Worm (Caenorhabditis elegans) whole organism, L3 larva: ENCODE data around the gene par-2.
"Not testable (repeated sequence)": the region's sequence is repeated elsewhere in the genome, so short reads cannot be mapped to it uniquely, and the experiment has no call there.

Experiments
- aly-2 ChIP-seq: fragments of 150-350 bp; optimal IDR thresholded peaks from 2 replicates; lab custom pipeline; 2014; ENCODE audit warnings: missing biosample characterization, missing genetic modification characterization
- ceh-16 ChIP-seq: sonication (generic microtip); optimal IDR thresholded peaks from 2 replicates; lab custom pipeline; 2017; ENCODE audit warnings: missing biosample characterization, missing genetic modification characterization
- mdl-1 ChIP-seq: fragments of 150-350 bp; optimal IDR thresholded peaks from 2 replicates; lab custom pipeline; 2014; ENCODE audit warnings: missing biosample characterization, missing genetic modification characterization
- nfya-1 ChIP-seq: sonication (generic microtip); optimal IDR thresholded peaks from 2 replicates; lab custom pipeline; 2017; ENCODE audit warnings: missing genetic modification characterization, mild to moderate bottlenecking, missing compliant biosample characterization, antibody characterized with exemption, moderate library complexity; ENCODE audit not compliant: insufficient read depth
- nhr-11 ChIP-seq: fragments of 150-350 bp; optimal IDR thresholded peaks from 2 replicates; lab custom pipeline; 2014; ENCODE audit warnings: missing biosample characterization, missing genetic modification characterization
- nhr-28 ChIP-seq: fragments of 150-350 bp; optimal IDR thresholded peaks from 2 replicates; lab custom pipeline; 2014; ENCODE audit warnings: missing biosample characterization, missing genetic modification characterization
- pha-4 ChIP-seq: fragments of 150-350 bp; optimal IDR thresholded peaks from 2 replicates; lab custom pipeline; 2014; ENCODE audit warnings: missing biosample characterization, missing genetic modification reagents, missing genetic modification characterization
- zag-1 ChIP-seq: fragments of 150-350 bp; optimal IDR thresholded peaks from 2 replicates; lab custom pipeline; 2014; ENCODE audit warnings: missing biosample characterization, missing genetic modification characterization

DNA sequence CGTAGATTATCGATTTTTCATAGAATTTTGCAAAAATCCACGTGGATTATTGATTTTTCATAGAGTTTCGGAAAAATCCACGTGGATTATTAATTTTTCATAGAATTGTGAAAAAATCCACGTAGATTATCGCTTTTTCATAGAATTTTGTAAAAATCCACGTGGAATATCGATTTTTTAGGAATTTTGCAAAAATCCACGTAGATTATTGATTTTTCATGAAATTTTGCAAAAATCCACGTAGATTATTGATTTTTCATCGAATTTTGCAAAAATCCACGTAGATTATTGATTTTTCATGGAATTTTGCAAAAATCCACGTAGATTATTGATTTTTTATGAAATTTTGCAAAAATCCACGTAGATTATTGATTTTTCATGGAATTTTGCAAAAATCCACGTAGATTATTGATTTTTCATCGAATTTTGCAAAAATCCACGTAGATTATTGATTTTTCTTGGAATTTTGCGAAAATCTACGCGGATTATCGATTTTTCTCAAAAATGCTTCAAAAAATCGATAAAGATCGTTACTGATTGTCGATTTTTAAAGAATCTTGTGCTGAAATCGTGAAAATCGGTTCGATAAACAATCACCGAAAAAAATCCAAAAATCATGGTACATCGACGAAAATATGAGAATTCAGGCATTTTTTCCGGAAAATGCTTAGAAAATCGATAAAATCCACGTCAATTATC lies 24.1 kb upstream of the par-2 start:
- TF ChIP-seq aly-2 (tag; lab: Kevin White, UChicago); nhr-28; zag-1 (tag; lab: Kevin White, UChicago); pha-4 (tag; lab: Kevin White, UChicago); nhr-11 (tag; lab: Kevin White, UChicago); ceh-16 (tag; lab: Kevin White, UChicago); nfya-1 (tag; lab: Kevin White, UChicago); mdl-1 (tag; lab: Kevin White, UChicago): not testable (repeated sequence)
